Worm (Caenorhabditis elegans) whole organism, L3 larva: ENCODE results near the gene F54D5.15.
"Not testable (repeated sequence)": the region's sequence is repeated elsewhere in the genome, so short reads cannot be mapped to it uniquely, and the experiment has no call there.

Experiments
- R02D3.7 ChIP-seq: fragments of 150-350 bp; optimal IDR thresholded peaks from 2 replicates; lab custom pipeline; 2014; ENCODE audit warnings: missing biosample characterization, missing genetic modification characterization
- ZK546.5 ChIP-seq: sonication (generic microtip); optimal IDR thresholded peaks from 2 replicates; lab custom pipeline; 2017; ENCODE audit warnings: missing biosample characterization, missing genetic modification characterization
- ama-1 ChIP-seq: fragments of 150-350 bp; optimal IDR thresholded peaks from 2 replicates; lab custom pipeline; 2018
- ceh-16 ChIP-seq: sonication (generic microtip); optimal IDR thresholded peaks from 2 replicates; lab custom pipeline; 2017; ENCODE audit warnings: missing biosample characterization, missing genetic modification characterization
- ceh-28 ChIP-seq: fragments of 150-350 bp; optimal IDR thresholded peaks from 2 replicates; lab custom pipeline; 2014; ENCODE audit warnings: missing biosample characterization, missing genetic modification reagents, missing genetic modification characterization
- ceh-82 ChIP-seq: fragments of 150-350 bp; optimal IDR thresholded peaks from 2 replicates; lab custom pipeline; 2014; ENCODE audit warnings: missing biosample characterization, missing genetic modification characterization
- daf-12 ChIP-seq: fragments of 150-350 bp; optimal IDR thresholded peaks from 2 replicates; lab custom pipeline; 2014; ENCODE audit warnings: missing biosample characterization, missing genetic modification reagents, missing genetic modification characterization
- egl-5 ChIP-seq: fragments of 150-350 bp; optimal IDR thresholded peaks from 2 replicates; lab custom pipeline; 2017; ENCODE audit warnings: missing biosample characterization, missing genetic modification reagents, missing genetic modification characterization, inconsistent platforms
- elt-1 ChIP-seq: fragments of 150-350 bp; optimal IDR thresholded peaks from 2 replicates; lab custom pipeline; 2014; ENCODE audit warnings: missing biosample characterization, missing genetic modification characterization
- elt-2 ChIP-seq: sonication (generic microtip); optimal IDR thresholded peaks from 2 replicates; lab custom pipeline; 2016; ENCODE audit warnings: missing genetic modification reagents, mild to moderate bottlenecking, missing genetic modification characterization, missing compliant biosample characterization
- elt-3 ChIP-seq, 3 experiments: fragments of 150-350 bp in 1 of 3; sonication (generic microtip) in 2 of 3; optimal IDR thresholded peaks; 2 replicates in 2 of 3; 4 replicates in 1 of 3; lab custom pipeline; 2014 to 2017; ENCODE audit warnings: missing biosample characterization in 3 of 3, missing genetic modification characterization in 3 of 3
- eor-1 ChIP-seq, 2 experiments: fragments of 150-350 bp; optimal IDR thresholded peaks; 2 replicates each; lab custom pipeline; 2014 to 2018; ENCODE audit warnings: missing biosample characterization in 2 of 2, missing genetic modification characterization in 2 of 2
- fos-1 ChIP-seq: fragments of 150-350 bp; optimal IDR thresholded peaks from 2 replicates; lab custom pipeline; 2014; ENCODE audit warnings: missing biosample characterization, missing genetic modification characterization
- hmg-11 ChIP-seq: sonication (generic microtip); optimal IDR thresholded peaks from 2 replicates; lab custom pipeline; 2016; ENCODE audit warnings: missing genetic modification characterization, missing compliant biosample characterization
- jun-1 ChIP-seq: fragments of 150-350 bp; optimal IDR thresholded peaks from 2 replicates; lab custom pipeline; 2014; ENCODE audit warnings: missing biosample characterization, missing genetic modification reagents, missing genetic modification characterization
- lin-39 ChIP-seq: fragments of 150-350 bp; optimal IDR thresholded peaks from 2 replicates; lab custom pipeline; 2018; ENCODE audit warnings: missing biosample characterization, missing genetic modification reagents, missing genetic modification characterization
- lsy-12 ChIP-seq: sonication (generic microtip); optimal IDR thresholded peaks from 2 replicates; lab custom pipeline; 2016; ENCODE audit warnings: mild to moderate bottlenecking, missing genetic modification characterization, missing compliant biosample characterization
- mdl-1 ChIP-seq: fragments of 150-350 bp; optimal IDR thresholded peaks from 2 replicates; lab custom pipeline; 2014; ENCODE audit warnings: missing biosample characterization, missing genetic modification characterization
- mml-1 ChIP-seq: fragments of 150-350 bp; sonication (generic microtip); optimal IDR thresholded peaks from 3 replicates; lab custom pipeline; 2014; ENCODE audit warnings: missing biosample characterization, missing genetic modification characterization
- nfya-1 ChIP-seq: sonication (generic microtip); optimal IDR thresholded peaks from 2 replicates; lab custom pipeline; 2017; ENCODE audit warnings: missing genetic modification characterization, mild to moderate bottlenecking, missing compliant biosample characterization, antibody characterized with exemption, moderate library complexity; ENCODE audit not compliant: insufficient read depth
- nhr-11 ChIP-seq: fragments of 150-350 bp; optimal IDR thresholded peaks from 2 replicates; lab custom pipeline; 2014; ENCODE audit warnings: missing biosample characterization, missing genetic modification characterization
- nhr-23 ChIP-seq: fragments of 150-350 bp; optimal IDR thresholded peaks from 2 replicates; lab custom pipeline; 2014; ENCODE audit warnings: missing biosample characterization, missing genetic modification reagents, missing genetic modification characterization
- nhr-237 ChIP-seq: fragments of 150-350 bp; optimal IDR thresholded peaks from 2 replicates; lab custom pipeline; 2014; ENCODE audit warnings: missing biosample characterization, missing genetic modification characterization
- nhr-25 ChIP-seq: sonication (generic microtip); optimal IDR thresholded peaks from 2 replicates; lab custom pipeline; 2017; ENCODE audit warnings: missing biosample characterization, missing genetic modification characterization
- nhr-28 ChIP-seq: fragments of 150-350 bp; optimal IDR thresholded peaks from 2 replicates; lab custom pipeline; 2014; ENCODE audit warnings: missing biosample characterization, missing genetic modification characterization
- nhr-43 ChIP-seq: sonication (generic microtip); optimal IDR thresholded peaks from 2 replicates; lab custom pipeline; 2016; ENCODE audit warnings: mild to moderate bottlenecking, missing genetic modification characterization, missing compliant biosample characterization; ENCODE audit not compliant: poor library complexity, severe bottlenecking
- nhr-67 ChIP-seq: fragments of 150-350 bp; optimal IDR thresholded peaks from 2 replicates; lab custom pipeline; 2014; ENCODE audit warnings: missing biosample characterization, missing genetic modification characterization
- pha-4 ChIP-seq: fragments of 150-350 bp; optimal IDR thresholded peaks from 2 replicates; lab custom pipeline; 2014; ENCODE audit warnings: missing biosample characterization, missing genetic modification reagents, missing genetic modification characterization
- sea-2 ChIP-seq: fragments of 150-350 bp; sonication (generic microtip); optimal IDR thresholded peaks from 4 replicates; lab custom pipeline; 2014; ENCODE audit warnings: missing biosample characterization, missing genetic modification reagents, missing genetic modification characterization
- skn-1 ChIP-seq: fragments of 150-350 bp; optimal IDR thresholded peaks from 2 replicates; lab custom pipeline; 2014; ENCODE audit warnings: missing biosample characterization, missing genetic modification characterization
- snpc-4 ChIP-seq: fragments of 150-350 bp; optimal IDR thresholded peaks from 2 replicates; lab custom pipeline; 2014; ENCODE audit warnings: missing biosample characterization, missing genetic modification characterization
- tbx-2 ChIP-seq: sonication (generic microtip); optimal IDR thresholded peaks from 2 replicates; lab custom pipeline; 2016; ENCODE audit warnings: mild to moderate bottlenecking, missing genetic modification characterization, missing compliant biosample characterization
- unc-62 ChIP-seq: fragments of 150-350 bp; sonication (generic microtip); optimal IDR thresholded peaks from 4 replicates; lab custom pipeline; 2014; ENCODE audit warnings: missing biosample characterization, missing genetic modification reagents, missing genetic modification characterization
- zag-1 ChIP-seq: fragments of 150-350 bp; optimal IDR thresholded peaks from 2 replicates; lab custom pipeline; 2014; ENCODE audit warnings: missing biosample characterization, missing genetic modification characterization
- ztf-11 ChIP-seq: fragments of 150-350 bp; optimal IDR thresholded peaks from 2 replicates; lab custom pipeline; 2014; ENCODE audit warnings: missing biosample characterization, missing genetic modification characterization
- ztf-4 ChIP-seq: fragments of 150-350 bp; optimal IDR thresholded peaks from 2 replicates; lab custom pipeline; 2014; ENCODE audit warnings: missing biosample characterization, missing genetic modification characterization

Gene F54D5.15

DNA sequence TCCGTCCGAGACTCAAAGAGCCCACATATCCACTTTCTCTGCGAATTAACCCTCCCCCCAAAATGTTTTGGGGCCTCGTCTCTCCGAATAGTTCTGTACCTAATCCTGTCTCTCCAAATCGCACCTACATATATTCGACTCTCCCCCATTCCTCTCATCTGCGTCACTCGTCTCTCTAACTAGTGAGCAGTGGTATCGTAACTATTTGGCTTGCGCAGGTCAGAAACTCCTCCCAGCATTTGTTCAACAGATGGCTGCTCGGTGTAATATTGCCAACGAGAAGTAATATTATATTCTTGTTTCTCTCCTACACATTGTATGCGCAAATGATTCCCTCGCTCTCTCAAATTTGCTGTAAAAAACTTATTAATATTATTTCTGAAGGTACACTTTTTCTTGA, 8.4 kb downstream of the F54D5.15 start, which contains the start of gene F54D5.24:
Gene F54D5.24 (plus strand): TSS at position 316 of the 400 bp plus-strand sequence.
- TF ChIP-seq nhr-11 (tag; lab: Kevin White, UChicago) (no peak), pha-4 (tag; lab: Kevin White, UChicago) (peak; percentile 10)

DNA sequence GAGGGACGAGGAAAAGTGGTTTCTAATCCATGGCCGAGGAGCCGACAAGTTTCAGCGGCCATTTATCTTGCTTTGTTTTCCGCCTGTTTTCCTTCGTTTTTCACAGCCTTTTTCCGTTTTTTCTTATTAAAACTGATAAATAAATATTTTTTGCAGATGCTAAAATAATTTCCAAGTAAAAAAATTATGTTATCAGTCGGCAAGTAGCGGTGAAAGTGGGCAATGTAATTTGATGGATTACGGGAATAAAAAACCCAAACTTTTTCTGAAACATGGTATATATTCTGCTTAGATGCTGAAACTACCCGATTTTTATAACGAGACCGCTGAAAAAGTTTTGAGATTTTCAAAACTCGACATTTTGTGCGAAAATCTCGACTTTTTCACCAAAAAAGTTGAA, 12.0 kb downstream of the F54D5.15 start, which contains the start of gene dhgd-1:
Gene dhgd-1 (minus strand): TSS at position 101 of the 400 bp plus-strand sequence.
- not testable (repeated sequence) for TF ChIP-seq ceh-82 (tag; lab: Kevin White, UChicago); mml-1; hmg-11 (tag; lab: Kevin White, UChicago)

DNA sequence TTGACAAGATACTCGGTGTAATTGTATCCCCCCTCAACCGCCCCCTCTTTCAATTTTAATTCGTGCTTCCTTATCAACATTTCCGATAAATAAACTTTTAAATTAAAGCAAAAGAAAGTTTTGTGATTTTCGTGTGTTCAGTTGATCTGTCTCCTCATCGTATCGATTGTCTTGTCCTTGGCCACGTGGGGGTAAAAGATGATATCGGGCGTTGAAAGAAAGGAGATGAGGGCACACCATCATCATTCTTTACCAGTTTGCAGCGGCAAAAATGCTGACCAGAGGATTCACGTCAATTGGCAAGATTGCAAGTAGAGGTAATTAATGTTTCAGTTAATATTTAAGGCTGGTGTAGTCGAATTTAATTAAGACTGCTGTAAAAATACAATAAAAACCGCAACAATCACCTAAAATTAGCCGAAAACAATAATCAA, 16.8 kb downstream of the F54D5.15 start, which contains the start of gene F54D5.7:
Gene F54D5.7 (plus strand): TSS at position 264 of the 434 bp plus-strand sequence.
- TF ChIP-seq elt-3 (tag; optimal IDR thresholded peaks at IDR 0.05; lab: Kevin White, UChicago) (peak in 1 of 3 experiments; percentile 28), zag-1 (tag; lab: Kevin White, UChicago) (no peak), fos-1 (peak; percentile 66), nhr-28 (tag; lab: Kevin White, UChicago) (no peak), elt-1 (tag; lab: Kevin White, UChicago) (peak; percentile 1), ceh-16 (tag; lab: Kevin White, UChicago) (peak; percentile 75), lin-39 (tag; lab: Kevin White, UChicago) (peak; percentile 21), unc-62 (GFP tag; lab: Kevin White, UChicago) (peak; percentile 7), lsy-12 (tag; lab: Kevin White, UChicago) (peak; percentile 54), eor-1 (tag; optimal IDR thresholded peaks at IDR 0.05; lab: Kevin White, UChicago) (no peak), nhr-11 (tag; lab: Kevin White, UChicago) (no peak), egl-5 (tag; lab: Kevin White, UChicago) (peak; percentile 2), jun-1 (tag; lab: Kevin White, UChicago) (no peak), nhr-67 (tag; lab: Kevin White, UChicago) (no peak), ama-1 (lab: Kevin White, UChicago) (peak; percentile 100), ceh-28 (peak; percentile 16), elt-2 (peak; percentile 70), skn-1 (tag; lab: Kevin White, UChicago) (peak; percentile 5), nhr-237 (tag; lab: Kevin White, UChicago) (no peak), nfya-1 (peak; percentile 67), nhr-43 (tag; lab: Kevin White, UChicago) (peak; percentile 32), ztf-4 (tag; lab: Kevin White, UChicago) (peak; percentile 92), pha-4 (tag; lab: Kevin White, UChicago) (peak; percentile 52), nhr-23 (tag; lab: Kevin White, UChicago) (peak; percentile 73), ztf-11 (tag; lab: Kevin White, UChicago) (no peak), tbx-2 (tag; lab: Kevin White, UChicago) (peak; percentile 65), mdl-1 (tag; lab: Kevin White, UChicago) (peak; percentile 32), snpc-4 (tag; lab: Kevin White, UChicago) (peak; percentile 39), mml-1 (no peak), R02D3.7 (tag; lab: Kevin White, UChicago) (no peak), nhr-25 (tag; lab: Kevin White, UChicago) (peak; percentile 96)
- TF ChIP-seq, all 47 proteins: peak for 21

DNA sequence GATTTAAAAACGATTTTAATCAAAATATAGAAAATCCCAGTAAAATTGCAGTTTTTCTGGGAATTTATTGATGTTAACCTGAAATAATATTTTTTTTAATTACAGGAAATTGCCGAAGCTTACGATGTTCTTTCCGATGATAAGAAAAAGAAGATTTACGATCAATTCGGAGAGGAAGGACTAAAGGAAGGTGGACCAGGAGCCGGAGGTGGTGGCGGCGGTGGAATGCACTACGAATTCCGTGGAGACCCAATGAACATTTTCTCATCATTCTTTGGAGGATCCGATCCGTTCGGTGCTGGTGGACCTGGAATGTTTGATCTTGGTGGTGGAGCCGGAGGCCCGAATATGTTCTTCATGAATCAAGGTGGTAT, 18.1 kb downstream of the F54D5.15 start:
- TF ChIP-seq jun-1 (tag; lab: Kevin White, UChicago), result no peak
- no peak for TF ChIP-seq lsy-12 (tag; lab: Kevin White, UChicago)
- TF ChIP-seq sea-2 (GFP tag; lab: Kevin White, UChicago), result no peak
- no peak for TF ChIP-seq unc-62 (GFP tag; lab: Kevin White, UChicago)
- TF ChIP-seq ZK546.5 (tag; lab: Kevin White, UChicago), result no peak
- TF ChIP-seq hmg-11 (tag; lab: Kevin White, UChicago), result no peak
- TF ChIP-seq daf-12 (tag; lab: Kevin White, UChicago), result no peak
